Worm (Caenorhabditis elegans): Measurements from ENCODE around the gene clc-22.

DNA sequence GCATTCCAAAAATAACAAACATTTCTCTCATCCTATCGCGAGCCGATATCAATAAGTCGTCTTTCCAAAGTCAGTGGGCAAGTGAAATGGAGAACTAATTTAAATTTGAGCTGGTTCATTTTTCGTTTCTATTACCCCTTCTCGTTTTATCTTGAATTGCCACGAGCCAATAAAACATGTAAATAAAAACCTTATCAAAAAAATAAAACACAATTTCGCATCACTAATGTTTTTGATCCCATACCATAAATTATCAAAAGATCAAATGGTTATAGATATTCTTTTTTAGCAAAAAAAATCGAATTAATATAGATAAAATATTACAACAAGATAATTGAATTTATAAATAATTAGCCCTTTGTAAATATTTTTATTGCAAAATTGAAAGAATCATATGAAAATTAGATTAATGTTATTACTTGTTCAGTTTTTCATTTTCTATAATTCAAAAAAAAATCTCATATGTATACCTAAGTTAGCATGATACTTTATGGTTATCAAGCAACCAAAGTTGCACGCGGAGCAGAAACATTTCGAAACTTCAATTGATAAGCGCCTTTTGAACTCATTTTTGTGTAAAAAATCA lies 3.1 kb downstream of the clc-22 start, which contains the start of gene Y14H12A.1:
- no peak for TF ChIP-seq aly-2 (tag; optimal IDR thresholded peaks at IDR 0.05)
- TF ChIP-seq lin-39 (tag; optimal IDR thresholded peaks at IDR 0.05): no peak
- no peak for TF ChIP-seq elt-3 (tag; optimal IDR thresholded peaks at IDR 0.05)
- TF ChIP-seq unc-39 (tag; optimal IDR thresholded peaks at IDR 0.05): no peak
